Worm (Caenorhabditis elegans) whole organism, young adult: ENCODE measurements around the gene F10E9.3.

ENCODE experiments used
- B0261.1 ChIP-seq: sonication (generic microtip); optimal IDR thresholded peaks from 2 replicates; lab custom pipeline; 2016; ENCODE audit warnings: mild to moderate bottlenecking, missing genetic modification characterization, moderate library complexity, missing compliant biosample characterization
- F10E7.11 ChIP-seq: sonication (generic microtip); optimal IDR thresholded peaks from 2 replicates; lab custom pipeline; 2017; ENCODE audit warnings: mild to moderate bottlenecking, missing genetic modification characterization, moderate library complexity, missing compliant biosample characterization
- F23B12.7 ChIP-seq: sonication (generic microtip); optimal IDR thresholded peaks from 2 replicates; lab custom pipeline; 2017; ENCODE audit warnings: missing genetic modification characterization, mild to moderate bottlenecking, missing compliant biosample characterization, antibody characterized with exemption, moderate library complexity; ENCODE audit not compliant: insufficient read depth
- F57A8.1 ChIP-seq: fragments of 200-800 bp; sonication (Bioruptor generic); optimal IDR thresholded peaks from 2 replicates; lab custom pipeline; 2018; ENCODE audit warnings: mild to moderate bottlenecking, missing genetic modification characterization, moderate library complexity, missing compliant biosample characterization
- F57C9.4 ChIP-seq: sonication (generic microtip); optimal IDR thresholded peaks from 2 replicates; lab custom pipeline; 2017; ENCODE audit warnings: mild to moderate bottlenecking, missing genetic modification characterization, missing compliant biosample characterization
- K12H6.12 ChIP-seq: fragments of 200-800 bp; sonication (Bioruptor generic); optimal IDR thresholded peaks from 2 replicates; lab custom pipeline; 2018; ENCODE audit warnings: mild to moderate bottlenecking, missing genetic modification characterization, missing compliant biosample characterization
- Y53G8AR.9 ChIP-seq: fragments of 200-800 bp; sonication (Bioruptor generic); conservative IDR thresholded peaks from 2 replicates; pipeline ENCODE4 v1.3.6; 2022; ENCODE audit warnings: missing genetic modification reagents, missing genetic modification characterization, missing compliant biosample characterization
- Y56A3A.18 ChIP-seq: fragments of 200-800 bp; sonication (Bioruptor generic); IDR thresholded peaks from 2 replicates; pipeline ENCODE4 v1.3.6; 2022; ENCODE audit warnings: missing genetic modification reagents, missing genetic modification characterization, missing compliant biosample characterization
- Y79H2A.3 ChIP-seq: fragments of 200-800 bp; sonication (Bioruptor generic); conservative IDR thresholded peaks from 2 replicates; pipeline ENCODE4 v1.3.6; 2022; ENCODE audit warnings: missing genetic modification reagents, missing genetic modification characterization, missing compliant biosample characterization
- Y95B8A.8 ChIP-seq: fragments of 200-800 bp; sonication (Bioruptor generic); IDR thresholded peaks from 2 replicates; pipeline ENCODE4 v1.3.6; 2022; ENCODE audit warnings: missing genetic modification reagents, missing genetic modification characterization, missing compliant biosample characterization
- ama-1 ChIP-seq, 3 experiments: fragments of 150-350 bp in 1 of 3; sonication (generic microtip) in 2 of 3; optimal IDR thresholded peaks; 2 replicates each; lab custom pipeline; 2014 to 2018; ENCODE audit warnings: missing biosample characterization in 2 of 3, missing genetic modification characterization in 2 of 3, missing genetic modification reagents in 2 of 3
- aptf-3 ChIP-seq: fragments of 200-800 bp; sonication (Bioruptor generic); IDR thresholded peaks from 2 replicates; pipeline ENCODE4 v1.3.6; 2022; ENCODE audit warnings: missing genetic modification characterization, missing compliant biosample characterization
- atf-7 ChIP-seq: sonication (generic microtip); optimal IDR thresholded peaks from 2 replicates; lab custom pipeline; 2017; ENCODE audit warnings: mild to moderate bottlenecking, missing genetic modification characterization, missing compliant biosample characterization
- bed-2 ChIP-seq: fragments of 200-800 bp; sonication (Bioruptor generic); IDR thresholded peaks from 2 replicates; pipeline ENCODE4 v1.3.6; 2022; ENCODE audit warnings: missing genetic modification reagents, missing genetic modification characterization, missing compliant biosample characterization
- cebp-1 ChIP-seq, 2 experiments: fragments of 200-800 bp in 1 of 2; sonication (Bioruptor generic) in 1 of 2; sonication (generic microtip) in 1 of 2; IDR thresholded peaks in 1 of 2; optimal IDR thresholded peaks in 1 of 2; 2 replicates each; pipeline versions ENCODE4 v1.3.6 to Lab custom; 2017 to 2022; ENCODE audit warnings: missing compliant biosample characterization in 2 of 2, missing genetic modification characterization in 2 of 2, mild to moderate bottlenecking in 1 of 2, missing genetic modification reagents in 1 of 2, moderate library complexity in 1 of 2
- ceh-58 ChIP-seq: fragments of 200-800 bp; sonication (Bioruptor generic); IDR thresholded peaks from 2 replicates; pipeline ENCODE4 v1.3.6; 2022; ENCODE audit warnings: missing genetic modification characterization, missing compliant biosample characterization
- ceh-91 ChIP-seq: fragments of 200-800 bp; sonication (Bioruptor generic); IDR thresholded peaks from 2 replicates; pipeline ENCODE4 v1.3.6; 2022; ENCODE audit warnings: missing genetic modification reagents, missing genetic modification characterization, missing compliant biosample characterization
- efl-1 ChIP-seq: fragments of 150-350 bp; optimal IDR thresholded peaks from 2 replicates; lab custom pipeline; 2014; ENCODE audit warnings: missing biosample characterization, missing genetic modification reagents, missing genetic modification characterization
- egl-44 ChIP-seq: fragments of 200-800 bp; sonication (Bioruptor generic); IDR thresholded peaks from 2 replicates; pipeline ENCODE4 v1.3.6; 2022; ENCODE audit warnings: missing genetic modification reagents, missing genetic modification characterization, missing compliant biosample characterization
- egrh-3 ChIP-seq: fragments of 200-800 bp; sonication (Bioruptor generic); IDR thresholded peaks from 2 replicates; pipeline ENCODE4 v1.3.6; 2022; ENCODE audit warnings: missing genetic modification reagents, missing genetic modification characterization, missing compliant biosample characterization
- hlh-26 ChIP-seq: fragments of 200-800 bp; sonication (Bioruptor generic); conservative IDR thresholded peaks from 2 replicates; pipeline ENCODE4 v1.3.6; 2022; ENCODE audit warnings: missing genetic modification reagents, missing genetic modification characterization, missing compliant biosample characterization
- hmg-1.2 ChIP-seq: fragments of 200-800 bp; sonication (Bioruptor generic); IDR thresholded peaks from 2 replicates; pipeline ENCODE4 v1.3.6; 2022; ENCODE audit warnings: missing genetic modification reagents, missing genetic modification characterization, missing compliant biosample characterization
- hsf-1 ChIP-seq: fragments of 200-800 bp; sonication (Bioruptor generic); IDR thresholded peaks from 2 replicates; pipeline ENCODE4 v1.3.6; 2022; ENCODE audit warnings: missing genetic modification reagents, missing genetic modification characterization, missing compliant biosample characterization
- let-607 ChIP-seq, 2 experiments: fragments of 200-800 bp in 1 of 2; sonication (Bioruptor generic) in 1 of 2; sonication (generic microtip) in 1 of 2; optimal IDR thresholded peaks; 2 replicates each; lab custom pipeline; 2016 to 2018; ENCODE audit warnings: mild to moderate bottlenecking in 2 of 2, missing compliant biosample characterization in 2 of 2, missing genetic modification characterization in 2 of 2, moderate library complexity in 2 of 2, missing genotype in 1 of 2
- lin-26 ChIP-seq: fragments of 200-800 bp; sonication (Bioruptor generic); IDR thresholded peaks from 2 replicates; pipeline ENCODE4 v1.3.6; 2022; ENCODE audit warnings: missing genetic modification reagents, missing genetic modification characterization, missing compliant biosample characterization
- lin-35 ChIP-seq, 3 experiments: fragments of 150-350 bp in 2 of 3; sonication (generic microtip) in 1 of 3; optimal IDR thresholded peaks; 2 replicates each; lab custom pipeline; 2014 to 2018; ENCODE audit warnings: missing biosample characterization in 3 of 3, missing genetic modification characterization in 3 of 3, missing genetic modification reagents in 3 of 3
- madf-6 ChIP-seq: fragments of 200-800 bp; sonication (Bioruptor generic); IDR thresholded peaks from 2 replicates; pipeline ENCODE4 v1.3.6; 2022; ENCODE audit warnings: missing genetic modification reagents, missing genetic modification characterization, missing compliant biosample characterization
- nfya-1 ChIP-seq: sonication (generic microtip); optimal IDR thresholded peaks from 2 replicates; lab custom pipeline; 2017; ENCODE audit warnings: antibody characterized with exemption, missing compliant biosample characterization, missing genetic modification characterization, borderline replicate concordance; ENCODE audit not compliant: insufficient read depth
- nhr-80 ChIP-seq: sonication (generic microtip); optimal IDR thresholded peaks from 2 replicates; lab custom pipeline; 2016; ENCODE audit warnings: missing genetic modification characterization, missing compliant biosample characterization
- nhr-90 ChIP-seq: sonication (generic microtip); optimal IDR thresholded peaks from 2 replicates; lab custom pipeline; 2016; ENCODE audit warnings: missing genotype, mild to moderate bottlenecking, missing genetic modification characterization, missing compliant biosample characterization
- pha-4 ChIP-seq: fragments of 150-350 bp; sonication (generic microtip); optimal IDR thresholded peaks from 2 replicates; lab custom pipeline; 2014; ENCODE audit warnings: missing biosample characterization, missing genetic modification reagents, missing genetic modification characterization
- snpc-1.3 ChIP-seq: sonication (generic microtip); optimal IDR thresholded peaks from 2 replicates; lab custom pipeline; 2017; ENCODE audit warnings: missing genetic modification characterization, mild to moderate bottlenecking, missing compliant biosample characterization, antibody characterized with exemption, moderate library complexity, missing genotype, missing genetic modification reagents; ENCODE audit not compliant: insufficient read depth
- snpc-3.4 ChIP-seq: sonication (generic microtip); optimal IDR thresholded peaks from 2 replicates; lab custom pipeline; 2017; ENCODE audit warnings: missing genetic modification characterization, mild to moderate bottlenecking, missing compliant biosample characterization, antibody characterized with exemption, moderate library complexity, missing genotype, missing genetic modification reagents
- snpc-4 ChIP-seq, 5 experiments: fragments of 150-350 bp in 1 of 5; sonication (generic microtip) in 4 of 5; optimal IDR thresholded peaks; 2 replicates each; lab custom pipeline; 2014 to 2018; ENCODE audit warnings: missing genetic modification characterization in 5 of 5, missing biosample characterization in 3 of 5, antibody characterized with exemption in 2 of 5, mild to moderate bottlenecking in 2 of 5, missing compliant biosample characterization in 2 of 5, missing genotype in 2 of 5, moderate library complexity in 2 of 5, missing genetic modification reagents in 1 of 5
- tbp1 ChIP-seq: fragments of 200-800 bp; sonication (Bioruptor generic); optimal IDR thresholded peaks from 2 replicates; lab custom pipeline; 2018; ENCODE audit warnings: mild to moderate bottlenecking, missing genetic modification characterization, missing compliant biosample characterization
- tlf-1 ChIP-seq: fragments of 200-800 bp; sonication (Bioruptor generic); optimal IDR thresholded peaks from 2 replicates; lab custom pipeline; 2018; ENCODE audit warnings: mild to moderate bottlenecking, missing genetic modification characterization, missing compliant biosample characterization
- unc-130 ChIP-seq: sonication (generic microtip); optimal IDR thresholded peaks from 2 replicates; lab custom pipeline; 2016; ENCODE audit warnings: missing genetic modification reagents, missing genetic modification characterization, missing compliant biosample characterization
- ztf-28 ChIP-seq: fragments of 200-800 bp; sonication (Bioruptor generic); IDR thresholded peaks from 2 replicates; pipeline ENCODE4 v1.3.6; 2022; ENCODE audit warnings: missing genetic modification reagents, missing genetic modification characterization, missing compliant biosample characterization

Gene F10E9.3

ce11 chrIII:8322645-8323213, 11.9 kb downstream of the F10E9.3 start, which contains the start of gene F10E9.1:
F10E9.1 (plus strand) TSS chrIII:8323163.
- TF ChIP-seq madf-6 (GFP tag; lab: Robert Waterston, UW) (no peak), nhr-90 (tag; lab: Kevin White, UChicago) (no peak), nhr-80 (tag; lab: Kevin White, UChicago) (no peak), hlh-26 (GFP tag; lab: Robert Waterston, UW) (no peak), F57C9.4 (no peak), bed-2 (GFP tag; lab: Robert Waterston, UW) (no peak), lin-35 (GFP tag; optimal IDR thresholded peaks at IDR 0.05; lab: Kevin White, UChicago) (no peak)

ce11 chrIII:8324412-8324811, 13.6 kb downstream of the F10E9.3 start, which contains the start of gene F10E9.12:
F10E9.12 (plus strand) TSS chrIII:8324542.
- TF ChIP-seq snpc-1.3 (tag; lab: Kevin White, UChicago) (no peak), tbp1 (GFP tag; lab: Kevin White, UChicago) (peak; percentile 2), cebp-1 (GFP tag; IDR thresholded peaks at IDR 0.05; lab: Robert Waterston, UW) (no peak), cebp-1 (tag; optimal IDR thresholded peaks at IDR 0.05; lab: Kevin White, UChicago) (peak; percentile 30), F57C9.4 (no peak), nhr-80 (tag; lab: Kevin White, UChicago) (peak; percentile 56)

- no peak for TF ChIP-seq nhr-90 (tag; lab: Kevin White, UChicago)
- TF ChIP-seq tlf-1 (GFP tag; lab: Kevin White, UChicago): no peak
- TF ChIP-seq Y95B8A.8: peak; percentile 79
- no peak for TF ChIP-seq F23B12.7
- no peak for TF ChIP-seq B0261.1
- TF ChIP-seq hlh-26 (GFP tag; lab: Robert Waterston, UW): no peak
- TF ChIP-seq Y79H2A.3: peak; percentile 30; the same call in 1 of the 2 replicates
- TF ChIP-seq F10E7.11 (tag; lab: Kevin White, UChicago): no peak
- TF ChIP-seq egl-44 (GFP tag; lab: Robert Waterston, UW): 0 out of 2 replicates have a peak, but pooled peaks have one; percentile 17
- TF ChIP-seq ceh-91: no peak
- TF ChIP-seq K12H6.12: no peak
- no peak for TF ChIP-seq unc-130 (GFP tag; lab: Kevin White, UChicago)
- TF ChIP-seq atf-7: peak; percentile 41
- TF ChIP-seq let-607 (tag; optimal IDR thresholded peaks at IDR 0.05; lab: Kevin White, UChicago): peak in 1 of 2 experiments; percentile 42
- no peak for TF ChIP-seq pha-4
- no peak for TF ChIP-seq aptf-3 (GFP tag; lab: Robert Waterston, UW)
- no peak for TF ChIP-seq efl-1 (GFP tag; lab: Kevin White, UChicago)
- TF ChIP-seq Y56A3A.18 (GFP tag; lab: Robert Waterston, UW): 0 out of 2 replicates have a peak, but pooled peaks have one; percentile 43
- TF ChIP-seq lin-26 (GFP tag; lab: Robert Waterston, UW): no peak
- no peak for TF ChIP-seq egrh-3 (GFP tag; lab: Robert Waterston, UW)
- no peak for TF ChIP-seq nfya-1 (tag; lab: Kevin White, UChicago)
- no peak for TF ChIP-seq hsf-1 (GFP tag; lab: Robert Waterston, UW)
- TF ChIP-seq tbp1 (GFP tag; lab: Kevin White, UChicago): no peak
- 0 out of 2 replicates have a peak, but pooled peaks have one; percentile 52 for TF ChIP-seq Y53G8AR.9 (GFP tag; lab: Robert Waterston, UW)
- TF ChIP-seq snpc-4 (GFP tag; optimal IDR thresholded peaks at IDR 0.05; lab: Kevin White, UChicago): no peak
- TF ChIP-seq snpc-4 (tag; optimal IDR thresholded peaks at IDR 0.05; lab: Kevin White, UChicago): no peak
- no peak for TF ChIP-seq ztf-28 (GFP tag; lab: Robert Waterston, UW)
- TF ChIP-seq lin-35 (GFP tag; optimal IDR thresholded peaks at IDR 0.05; lab: Kevin White, UChicago): peak in 1 of 3 experiments; percentile 11
- TF ChIP-seq snpc-3.4 (tag; lab: Kevin White, UChicago): no peak
- TF ChIP-seq hmg-1.2 (GFP tag; lab: Robert Waterston, UW): 0 out of 2 replicates have a peak, but pooled peaks have one; percentile 17
- TF ChIP-seq ceh-58 (GFP tag; lab: Robert Waterston, UW): no peak
- TF ChIP-seq ama-1 (optimal IDR thresholded peaks at IDR 0.05; lab: Kevin White, UChicago): no peak
- no peak for TF ChIP-seq ama-1 (GFP tag; optimal IDR thresholded peaks at IDR 0.05; lab: Kevin White, UChicago)
- no peak for TF ChIP-seq F57A8.1 (GFP tag; lab: Kevin White, UChicago)
These were observed 15.0 kb downstream of the F10E9.3 start, which contains the start of gene ZC262.13 for ce11 chrIII:8325574-8326513. ZC262.13 (plus strand) TSS chrIII:8326214.
